Fruit fly (Drosophila melanogaster): Measurements from ENCODE around the gene nuf.

dm6 chr3L:14190625-14191475, at the start of gene nuf:
- TF ChIP-seq dsx (GFP tag; optimal IDR thresholded peaks at IDR 0.05; ENCODE audit: poor library complexity, severe bottlenecking) = no peak
- TF ChIP-seq CG9139 (GFP tag; optimal IDR thresholded peaks at IDR 0.05) = peak; percentile 73
- TF ChIP-seq CG32006 (GFP tag; optimal IDR thresholded peaks at IDR 0.05) = no peak
- TF ChIP-seq CG6276 (GFP tag; optimal IDR thresholded peaks at IDR 0.05) = peak; percentile 37
- TF ChIP-seq Gug (GFP tag; IDR thresholded peaks at IDR 0.05) = no peak
- TF ChIP-seq Ets96B (tag; optimal IDR thresholded peaks at IDR 0.05) = no peak
- no peak for TF ChIP-seq fkh (GFP tag; optimal IDR thresholded peaks at IDR 0.05)
- no peak for TF ChIP-seq spab (GFP tag; optimal IDR thresholded peaks at IDR 0.05)
- peak; percentile 39; the same call in 1 of the 3 replicates for TF ChIP-seq CG8119 (GFP tag; IDR thresholded peaks at IDR 0.05)

All from whole organism, prepupa.